Worm (Caenorhabditis elegans) whole organism, L2 larva: ENCODE data around the gene hlb-1.
A peak's percentile ranks its signal among the peaks of the same experiment; 100 is the strongest.

Source experiments
- C34F6.9 ChIP-seq: fragments of 150-350 bp; optimal IDR thresholded peaks from 2 replicates; lab custom pipeline; 2014; ENCODE audit warnings: missing biosample characterization, missing genetic modification characterization
- F13H6.1 ChIP-seq: sonication (generic microtip); optimal IDR thresholded peaks from 2 replicates; lab custom pipeline; 2016; ENCODE audit warnings: missing genetic modification characterization, missing compliant biosample characterization
- R02D3.7 ChIP-seq: fragments of 150-350 bp; optimal IDR thresholded peaks from 2 replicates; lab custom pipeline; 2014; ENCODE audit warnings: missing biosample characterization, missing genetic modification characterization
- Y55F3AM.14 ChIP-seq: fragments of 200-800 bp; sonication (Bioruptor generic); optimal IDR thresholded peaks from 2 replicates; lab custom pipeline; 2018; ENCODE audit warnings: mild to moderate bottlenecking, missing genetic modification characterization, missing compliant biosample characterization
- alr-1 ChIP-seq: fragments of 150-350 bp; optimal IDR thresholded peaks from 2 replicates; lab custom pipeline; 2014; ENCODE audit warnings: missing biosample characterization, missing genetic modification characterization
- blmp-1 ChIP-seq: sonication (generic microtip); optimal IDR thresholded peaks from 2 replicates; lab custom pipeline; 2017; ENCODE audit warnings: missing genetic modification characterization, mild to moderate bottlenecking, missing compliant biosample characterization, antibody characterized with exemption, moderate library complexity; ENCODE audit not compliant: insufficient read depth
- ceh-16 ChIP-seq: fragments of 150-350 bp; optimal IDR thresholded peaks from 2 replicates; lab custom pipeline; 2014; ENCODE audit warnings: missing biosample characterization, missing genetic modification characterization
- crh-2 ChIP-seq: sonication (generic microtip); optimal IDR thresholded peaks from 2 replicates; lab custom pipeline; 2017; ENCODE audit warnings: missing biosample characterization, missing genetic modification characterization
- egl-27 ChIP-seq: sonication (generic microtip); optimal IDR thresholded peaks from 3 replicates; lab custom pipeline; 2017; ENCODE audit warnings: missing biosample characterization, missing genetic modification reagents, missing genetic modification characterization
- elt-1 ChIP-seq: fragments of 150-350 bp; optimal IDR thresholded peaks from 2 replicates; lab custom pipeline; 2014; ENCODE audit warnings: missing biosample characterization, missing genetic modification characterization
- fos-1 ChIP-seq: fragments of 150-350 bp; optimal IDR thresholded peaks from 2 replicates; lab custom pipeline; 2014; ENCODE audit warnings: missing biosample characterization, missing genetic modification characterization
- gmeb-1 ChIP-seq: fragments of 150-350 bp; optimal IDR thresholded peaks from 2 replicates; lab custom pipeline; 2014; ENCODE audit warnings: missing biosample characterization, missing genetic modification characterization
- lin-11 ChIP-seq: fragments of 150-350 bp; sonication (generic microtip); optimal IDR thresholded peaks from 2 replicates; lab custom pipeline; 2014; ENCODE audit warnings: missing biosample characterization, missing genetic modification characterization, inconsistent platforms, mixed read lengths
- lin-13 ChIP-seq: fragments of 150-350 bp; optimal IDR thresholded peaks from 2 replicates; lab custom pipeline; 2014; ENCODE audit warnings: missing biosample characterization, missing genetic modification reagents, missing genetic modification characterization
- lin-39 ChIP-seq: fragments of 150-350 bp; optimal IDR thresholded peaks from 2 replicates; lab custom pipeline; 2014; ENCODE audit warnings: missing biosample characterization, missing genetic modification reagents, missing genetic modification characterization
- lsy-2 ChIP-seq, 2 experiments: fragments of 150-350 bp in 1 of 2; sonication (generic microtip) in 1 of 2; optimal IDR thresholded peaks; 2 replicates each; lab custom pipeline; 2014 to 2017; ENCODE audit warnings: missing biosample characterization in 2 of 2, missing genetic modification characterization in 2 of 2
- mbf-1 ChIP-seq: sonication (generic microtip); optimal IDR thresholded peaks from 2 replicates; lab custom pipeline; 2017; ENCODE audit warnings: missing biosample characterization, missing genetic modification characterization
- nhr-129 ChIP-seq: fragments of 150-350 bp; optimal IDR thresholded peaks from 2 replicates; lab custom pipeline; 2014; ENCODE audit warnings: missing biosample characterization, missing genetic modification characterization
- nhr-21 ChIP-seq: fragments of 150-350 bp; optimal IDR thresholded peaks from 2 replicates; lab custom pipeline; 2014; ENCODE audit warnings: missing biosample characterization, missing genetic modification characterization
- nhr-23 ChIP-seq: fragments of 150-350 bp; optimal IDR thresholded peaks from 2 replicates; lab custom pipeline; 2014; ENCODE audit warnings: missing biosample characterization, missing genetic modification reagents, missing genetic modification characterization
- nhr-25 ChIP-seq: fragments of 150-350 bp; sonication (generic microtip); optimal IDR thresholded peaks from 3 replicates; lab custom pipeline; 2014; ENCODE audit warnings: missing biosample characterization, missing genetic modification characterization
- nhr-6 ChIP-seq: fragments of 150-350 bp; optimal IDR thresholded peaks from 2 replicates; lab custom pipeline; 2014; ENCODE audit warnings: missing biosample characterization, missing genetic modification characterization
- nhr-77 ChIP-seq: fragments of 150-350 bp; optimal IDR thresholded peaks from 2 replicates; lab custom pipeline; 2014; ENCODE audit warnings: missing biosample characterization, missing genetic modification characterization
- peb-1 ChIP-seq: fragments of 150-350 bp; optimal IDR thresholded peaks from 2 replicates; lab custom pipeline; 2014; ENCODE audit warnings: missing biosample characterization, missing genetic modification characterization
- sem-4 ChIP-seq: fragments of 150-350 bp; optimal IDR thresholded peaks from 2 replicates; lab custom pipeline; 2014; ENCODE audit warnings: missing biosample characterization, missing genetic modification reagents, missing genetic modification characterization
- sma-3 ChIP-seq: sonication (generic microtip); optimal IDR thresholded peaks from 2 replicates; lab custom pipeline; 2016; ENCODE audit warnings: missing genetic modification reagents, missing genetic modification characterization, missing compliant biosample characterization
- sma-9 ChIP-seq, 2 experiments: fragments of 150-350 bp in 1 of 2; sonication (generic microtip) in 1 of 2; optimal IDR thresholded peaks; 2 replicates each; lab custom pipeline; 2014 to 2016; ENCODE audit warnings: missing genetic modification characterization in 2 of 2, mild to moderate bottlenecking in 1 of 2, missing biosample characterization in 1 of 2, missing compliant biosample characterization in 1 of 2, missing genetic modification reagents in 1 of 2, moderate library complexity in 1 of 2
- snpc-4 ChIP-seq: fragments of 150-350 bp; optimal IDR thresholded peaks from 2 replicates; lab custom pipeline; 2014; ENCODE audit warnings: missing biosample characterization, missing genetic modification characterization
- unc-55 ChIP-seq: fragments of 150-350 bp; sonication (generic microtip); optimal IDR thresholded peaks from 3 replicates; lab custom pipeline; 2014; ENCODE audit warnings: missing biosample characterization, missing genetic modification reagents, missing genetic modification characterization
- unc-62 ChIP-seq: fragments of 150-350 bp; optimal IDR thresholded peaks from 2 replicates; lab custom pipeline; 2014; ENCODE audit warnings: missing biosample characterization, missing genetic modification reagents, missing genetic modification characterization
- zag-1 ChIP-seq: fragments of 150-350 bp; optimal IDR thresholded peaks from 2 replicates; lab custom pipeline; 2014; ENCODE audit warnings: missing biosample characterization, missing genetic modification characterization
- ztf-1 ChIP-seq: fragments of 200-800 bp; sonication (Bioruptor generic); conservative IDR thresholded peaks from 2 replicates; pipeline ENCODE4 v1.3.6; 2022; ENCODE audit warnings: missing genetic modification characterization, missing compliant biosample characterization
- ztf-4 ChIP-seq: fragments of 150-350 bp; optimal IDR thresholded peaks from 2 replicates; lab custom pipeline; 2014; ENCODE audit warnings: missing biosample characterization, missing genetic modification characterization

The hlb-1 gene

DNA sequence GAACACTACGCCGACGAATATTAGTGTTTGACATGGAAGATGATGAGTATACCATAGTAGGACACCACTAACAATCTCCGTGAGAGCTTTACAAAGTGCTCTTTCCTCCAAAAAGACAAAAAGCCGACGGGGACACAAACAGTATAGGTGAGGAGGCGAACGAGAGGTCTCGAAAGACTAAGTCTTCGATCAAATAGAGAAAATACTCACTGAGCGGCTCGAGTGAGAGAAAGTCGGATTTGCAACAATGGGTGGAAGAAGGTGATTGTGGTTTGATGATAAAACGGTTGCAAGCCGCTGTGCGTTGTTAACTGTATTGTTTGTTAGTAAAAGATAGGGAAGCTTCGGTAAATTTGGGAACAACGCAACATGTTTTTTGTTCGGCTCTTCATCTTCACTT is at the start of gene hlb-1:
TSS of gene hlb-1 (minus strand) at position 101 of the 400 bp plus-strand sequence.
- TF ChIP-seq sem-4 (tag; lab: Kevin White, UChicago) (no peak), Y55F3AM.14 (no peak), crh-2 (tag; lab: Kevin White, UChicago) (no peak), blmp-1 (no peak)

- TF ChIP-seq R02D3.7 (no peak), fos-1 (no peak), lsy-2 (tag; optimal IDR thresholded peaks at IDR 0.05; lab: Kevin White, UChicago) (no peak), nhr-23 (tag; lab: Kevin White, UChicago) (no peak), unc-62 (no peak), lin-39 (tag; lab: Kevin White, UChicago) (no peak), nhr-6 (no peak)
Measured at ce11 chrX:13929534-13929933, 47.0 kb upstream of the hlb-1 start, which contains the start of gene meg-1. meg-1 (minus strand) TSS chrX:13929634.

DNA sequence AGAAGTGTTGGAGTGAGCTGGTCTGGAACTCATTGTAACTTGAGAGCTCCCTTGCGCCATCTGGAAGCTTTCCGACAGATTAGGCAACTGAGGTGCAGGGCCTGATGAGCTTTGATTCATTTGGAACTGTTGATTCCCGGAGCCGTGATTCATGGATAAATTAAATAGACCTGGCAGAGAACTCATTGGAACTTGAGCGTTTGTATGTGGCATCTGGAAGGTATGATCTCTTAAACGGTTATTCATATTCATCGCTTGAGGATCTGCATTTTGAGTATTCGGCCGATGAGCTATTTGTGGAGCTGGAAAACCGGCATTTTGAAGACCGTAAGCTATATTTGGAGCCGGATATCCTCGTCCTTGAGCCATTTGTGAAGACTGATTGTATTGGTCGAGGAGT is 46.0 kb upstream of the hlb-1 start:
- TF ChIP-seq sma-9 (GFP tag; optimal IDR thresholded peaks at IDR 0.05; lab: Kevin White, UChicago) (no peak), sma-9 (tag; optimal IDR thresholded peaks at IDR 0.05; lab: Kevin White, UChicago) (no peak), snpc-4 (tag; lab: Kevin White, UChicago) (no peak), fos-1 (no peak), peb-1 (tag; lab: Kevin White, UChicago) (no peak), mbf-1 (tag; lab: Kevin White, UChicago) (no peak), C34F6.9 (tag; lab: Kevin White, UChicago) (no peak)

ce11 chrX:13926029-13926428 is 43.5 kb upstream of the hlb-1 start, which contains the start of gene meg-2:
meg-2 (minus strand) TSS chrX:13926129.
- TF ChIP-seq nhr-6, result no peak
- no peak for TF ChIP-seq sem-4 (tag; lab: Kevin White, UChicago)

DNA sequence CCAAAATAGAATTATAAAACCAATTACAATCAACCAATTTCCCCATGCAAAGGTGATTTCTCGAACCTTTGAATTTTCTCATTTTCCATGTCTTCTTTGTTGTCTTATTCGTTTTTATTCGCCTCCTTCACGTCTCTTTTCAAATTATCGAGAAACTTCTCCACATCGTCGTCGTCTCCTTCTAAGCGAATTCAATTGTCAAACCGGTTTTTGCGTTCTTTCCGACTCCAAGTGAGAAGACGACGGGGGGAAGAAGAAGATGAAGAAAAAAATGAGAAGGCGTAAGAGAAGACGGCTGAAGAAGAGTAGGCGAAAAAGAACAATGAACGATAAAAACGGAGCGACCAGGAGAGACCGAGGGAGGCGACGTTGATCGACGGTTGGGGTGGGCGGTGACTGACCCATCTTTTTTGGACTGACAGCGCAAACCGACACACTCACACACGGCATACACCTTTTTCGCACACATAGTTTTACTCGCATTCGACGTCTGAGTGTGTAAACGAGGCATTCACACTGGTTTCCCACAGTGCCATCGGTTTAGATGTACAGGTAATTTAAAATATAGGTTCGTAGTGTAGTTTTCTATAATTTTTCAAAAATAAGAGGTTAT is 37.9 kb upstream of the hlb-1 start:
- TF ChIP-seq ceh-16 (tag; lab: Kevin White, UChicago) (peak; percentile 52), nhr-21 (tag; lab: Kevin White, UChicago) (peak; percentile 59), crh-2 (tag; lab: Kevin White, UChicago) (peak; percentile 74), gmeb-1 (peak; percentile 31), lin-13 (peak; percentile 40), zag-1 (tag; lab: Kevin White, UChicago) (no peak), peb-1 (tag; lab: Kevin White, UChicago) (no peak), nhr-25 (tag; lab: Kevin White, UChicago) (peak; percentile 94), ztf-4 (tag; lab: Kevin White, UChicago) (peak; percentile 10), C34F6.9 (tag; lab: Kevin White, UChicago) (peak; percentile 28), unc-55 (peak; percentile 18), sem-4 (tag; lab: Kevin White, UChicago) (peak; percentile 88), sma-3 (GFP tag; lab: Kevin White, UChicago) (peak; percentile 86), alr-1 (no peak), lin-11 (tag; lab: Kevin White, UChicago) (no peak), fos-1 (peak; percentile 27), lsy-2 (tag; optimal IDR thresholded peaks at IDR 0.05; lab: Kevin White, UChicago) (peak in 1 of 2 experiments; percentile 38), nhr-129 (tag; lab: Kevin White, UChicago) (peak; percentile 53), blmp-1 (peak; percentile 33), F13H6.1 (tag; lab: Kevin White, UChicago) (peak; percentile 60), ztf-1 (GFP tag; lab: Robert Waterston, UW) (no peak), nhr-77 (tag; lab: Kevin White, UChicago) (no peak), egl-27 (tag; lab: Kevin White, UChicago) (peak; percentile 83), sma-9 (GFP tag; optimal IDR thresholded peaks at IDR 0.05; lab: Kevin White, UChicago) (peak; percentile 50), sma-9 (tag; optimal IDR thresholded peaks at IDR 0.05; lab: Kevin White, UChicago) (no peak), nhr-6 (peak; percentile 78), elt-1 (no peak)
